Worm (Caenorhabditis elegans) whole organism, early embryonic: Measurements from ENCODE around the gene trpp-9.

Source experiments
- ama-1 ChIP-seq: fragments of 150-350 bp; optimal IDR thresholded peaks from 2 replicates; lab custom pipeline; 2014
- ceh-36 ChIP-seq: sonication (generic microtip); optimal IDR thresholded peaks from 2 replicates; lab custom pipeline; 2016; ENCODE audit warnings: missing genetic modification characterization, inconsistent platforms, missing compliant biosample characterization
- hmg-4 ChIP-seq: fragments of 200-800 bp; sonication (Bioruptor generic); optimal IDR thresholded peaks from 2 replicates; lab custom pipeline; 2018; ENCODE audit warnings: mild to moderate bottlenecking, missing genetic modification characterization, missing compliant biosample characterization
- hnd-1 ChIP-seq: sonication (generic microtip); optimal IDR thresholded peaks from 2 replicates; lab custom pipeline; 2016; ENCODE audit warnings: missing genetic modification characterization, missing compliant biosample characterization
- tbx-11 ChIP-seq: fragments of 200-800 bp; sonication (Bioruptor generic); IDR thresholded peaks from 2 replicates; pipeline ENCODE4 v1.3.6; 2022; ENCODE audit warnings: missing genetic modification characterization, missing compliant biosample characterization
- tbx-37 ChIP-seq: fragments of 200-800 bp; sonication (Bioruptor generic); conservative IDR thresholded peaks from 2 replicates; pipeline ENCODE4 v1.3.6; 2022; ENCODE audit warnings: missing genetic modification reagents, missing genetic modification characterization, missing compliant biosample characterization

DNA sequence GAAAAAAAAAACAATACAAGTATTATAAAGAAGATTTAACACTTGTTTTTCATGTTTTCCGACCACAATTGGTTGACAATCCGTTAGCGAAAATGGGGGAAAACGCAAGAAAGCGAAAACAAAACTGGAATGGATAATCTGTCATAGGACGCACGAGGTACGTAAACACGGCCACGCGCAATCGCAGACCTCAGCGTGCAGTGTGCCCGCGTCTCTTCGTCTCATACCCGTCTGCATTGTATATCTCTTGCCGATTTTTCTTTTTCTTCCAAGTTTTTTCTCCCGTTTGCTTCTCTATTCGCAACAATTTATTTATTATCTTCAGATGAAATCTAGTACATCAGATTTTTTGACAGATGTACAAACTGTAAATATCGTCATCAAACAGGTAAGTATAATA lies at the start of gene trpp-9:
- no peak for TF ChIP-seq ama-1
- TF ChIP-seq hnd-1 (tag; lab: Kevin White, UChicago) = no peak
- no peak for TF ChIP-seq tbx-37 (GFP tag; lab: Robert Waterston, UW)
- TF ChIP-seq tbx-11 (GFP tag; lab: Robert Waterston, UW) = no peak
- TF ChIP-seq hmg-4 (GFP tag; lab: Kevin White, UChicago) = peak; percentile 58
- TF ChIP-seq ceh-36 = no peak
